Worm (Caenorhabditis elegans): ENCODE data around the gene F47B8.5.

The F47B8.5 gene

DNA sequence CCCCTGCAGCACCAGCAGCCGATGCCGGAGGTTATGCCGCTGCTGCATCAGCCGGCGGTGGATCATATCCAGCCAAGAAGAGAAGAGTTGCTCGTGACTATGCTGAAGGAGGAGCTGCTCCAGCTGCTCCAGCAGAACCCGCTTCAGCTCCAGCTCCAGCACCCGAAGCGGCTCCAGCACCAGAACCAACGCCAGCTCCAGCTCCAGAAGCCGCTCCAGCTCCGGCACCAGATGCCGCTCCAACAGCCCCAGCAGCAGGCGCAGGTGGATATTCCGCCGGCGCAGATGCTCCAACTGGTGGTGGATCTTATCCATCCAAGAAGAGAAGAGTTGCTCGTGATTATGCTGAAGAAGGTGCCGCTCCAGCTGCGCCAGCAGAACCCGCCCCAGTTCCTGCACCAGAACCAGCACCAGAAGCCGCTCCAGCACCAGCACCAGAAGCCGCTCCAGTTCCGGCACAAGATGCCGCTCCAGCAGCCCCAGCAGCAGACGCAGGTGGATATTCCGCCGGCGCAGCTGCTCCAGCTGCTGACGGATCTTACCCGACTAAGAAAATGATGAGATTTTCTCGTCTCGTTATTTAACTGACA, 6.9 kb downstream of the F47B8.5 start (continued):
- TF ChIP-seq ceh-28 (tag; optimal IDR thresholded peaks at IDR 0.05) (no peak), lin-1 (GFP tag; IDR thresholded peaks at IDR 0.05) (no peak), dmd-8 (GFP tag; IDR thresholded peaks at IDR 0.05) (0 out of 2 replicates have a peak, but pooled peaks have one; percentile 33), mep-1 (tag; optimal IDR thresholded peaks at IDR 0.05) (no peak), set-16 (GFP tag; IDR thresholded peaks at IDR 0.05) (peak; percentile 99), fos-1 (tag; optimal IDR thresholded peaks at IDR 0.05) (no peak), lim-7 (GFP tag; IDR thresholded peaks at IDR 0.05) (0 out of 2 replicates have a peak, but pooled peaks have one; percentile 55), dpl-1 (GFP tag; optimal IDR thresholded peaks at IDR 0.05) (no peak), nhr-102 (tag; optimal IDR thresholded peaks at IDR 0.05) (no peak)

DNA sequence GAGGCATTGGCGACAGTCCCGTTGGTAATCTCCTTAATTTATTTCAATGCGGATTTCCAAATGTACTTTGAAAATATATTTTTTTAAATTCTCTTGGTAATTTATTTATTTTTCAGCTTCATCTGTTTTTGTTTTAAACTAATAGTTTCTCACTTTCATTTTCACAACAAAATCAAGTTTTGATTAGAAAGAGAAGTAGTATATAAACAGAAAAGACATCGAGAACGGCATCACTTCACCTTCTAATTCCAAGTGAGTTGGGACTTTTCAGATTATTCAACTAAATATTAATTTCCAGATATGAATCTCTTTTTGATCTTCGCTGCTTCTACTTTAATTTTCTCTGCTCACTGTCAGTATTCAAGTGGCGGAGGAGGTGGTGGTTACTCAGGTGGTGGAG, 7.4 kb downstream of the F47B8.5 start, which contains the start of gene F47B8.14:
Gene F47B8.14 (plus strand): TSS at position 301 of the 400 bp plus-strand sequence.
- no peak for TF ChIP-seq unc-130 (GFP tag; optimal IDR thresholded peaks at IDR 0.05)
- no peak for TF ChIP-seq nhr-10 (tag; optimal IDR thresholded peaks at IDR 0.05)
- no peak for TF ChIP-seq D1046.2 (GFP tag; IDR thresholded peaks at IDR 0.05)
- no peak for TF ChIP-seq F49E8.2 (tag; optimal IDR thresholded peaks at IDR 0.05; ENCODE audit: borderline replicate concordance)
- TF ChIP-seq saeg-2 (GFP tag; IDR thresholded peaks at IDR 0.05), result no peak
- TF ChIP-seq dmd-6 (GFP tag; IDR thresholded peaks at IDR 0.05), result no peak
- TF ChIP-seq dve-1 (tag; optimal IDR thresholded peaks at IDR 0.05; ENCODE audit: insufficient read depth), result no peak
- TF ChIP-seq egl-43 (GFP tag; IDR thresholded peaks at IDR 0.05), result no peak

DNA sequence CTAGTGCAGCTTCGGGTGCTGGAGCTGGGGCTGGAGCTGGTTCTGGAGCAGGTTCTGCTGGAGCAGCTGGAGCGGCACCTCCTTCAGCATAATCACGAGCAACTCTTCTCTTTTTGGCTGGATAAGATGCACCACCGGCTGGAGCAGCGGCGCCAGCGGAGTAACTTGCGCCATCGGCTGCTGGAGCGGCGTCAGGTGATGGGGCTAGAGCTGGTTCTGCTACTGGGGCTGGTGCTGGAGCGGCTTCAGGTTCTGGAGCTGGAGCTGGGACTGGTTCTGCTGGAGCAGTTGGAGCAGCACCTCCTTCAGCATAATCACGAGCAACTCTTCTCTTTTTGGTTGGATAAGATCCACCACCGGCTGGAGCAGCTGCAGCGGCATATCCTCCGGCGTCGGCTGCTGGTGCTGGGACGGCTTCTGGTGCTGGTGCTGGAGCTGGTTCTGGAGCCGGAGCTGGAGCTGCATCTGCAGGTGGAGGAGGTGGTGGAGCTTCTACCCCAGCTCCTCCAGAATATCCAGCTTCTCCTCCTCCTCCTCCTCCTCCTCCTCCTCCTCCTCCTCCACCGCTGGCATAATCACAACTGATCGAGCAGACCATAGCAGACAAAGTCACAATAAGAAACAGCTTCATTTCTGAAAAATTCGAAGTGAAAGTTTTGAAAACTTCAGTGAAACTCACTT, 8.4 kb downstream of the F47B8.5 start, which contains the start of gene F47B8.13:
Gene F47B8.13 (minus strand): TSS at position 631 of the 681 bp plus-strand sequence.
- TF ChIP-seq D1046.2 (GFP tag; IDR thresholded peaks at IDR 0.05) (0 out of 2 replicates have a peak, but pooled peaks have one; percentile 4), set-16 (GFP tag; IDR thresholded peaks at IDR 0.05) (peak; percentile 96), aha-1 (tag) (peak; percentile 21), Y105C5A.15 (GFP tag; IDR thresholded peaks at IDR 0.05) (no peak)

DNA sequence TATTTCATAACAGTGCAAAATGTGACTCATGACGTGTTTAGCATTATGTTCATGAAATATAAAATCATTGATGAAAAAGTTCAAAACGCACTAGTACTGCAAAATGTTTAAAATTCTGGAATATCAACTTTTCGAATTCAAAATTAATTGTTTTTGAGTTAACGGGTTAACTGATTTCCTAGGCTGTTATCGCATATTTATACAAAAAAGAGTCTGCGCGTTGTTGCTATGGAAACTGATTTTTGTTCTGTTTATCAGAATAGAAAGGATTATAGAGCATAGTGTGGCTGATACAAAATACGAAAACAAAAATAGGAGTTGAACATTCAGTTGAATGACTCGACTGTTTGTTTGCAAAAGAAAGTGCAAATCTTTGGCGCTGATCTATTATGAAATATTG, 10.1 kb downstream of the F47B8.5 start:
- TF ChIP-seq lir-3 (tag; optimal IDR thresholded peaks at IDR 0.05) (no peak), nhr-11 (tag; optimal IDR thresholded peaks at IDR 0.05) (peak; percentile 29)

DNA sequence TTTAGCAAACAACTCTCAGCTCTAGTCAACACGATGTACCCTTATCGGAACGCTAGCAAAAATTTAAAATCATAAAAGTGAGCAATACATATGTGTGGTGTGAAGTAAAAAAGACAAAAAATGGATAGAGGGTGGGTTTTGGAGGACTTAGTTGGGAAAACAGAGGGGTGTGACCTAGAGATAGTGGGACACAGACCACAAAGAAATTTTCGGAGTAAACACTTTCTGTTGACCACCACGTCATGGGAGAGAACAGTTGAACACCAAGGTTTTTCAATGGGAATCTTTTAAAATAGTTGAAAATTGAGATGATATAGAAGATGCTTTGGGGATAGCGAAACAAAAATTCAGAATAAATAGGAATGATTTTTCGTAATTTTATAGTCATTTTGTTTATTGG, 10.5 kb downstream of the F47B8.5 start:
- TF ChIP-seq zfp-3 (GFP tag; conservative IDR thresholded peaks at IDR 0.05), result no peak
- TF ChIP-seq fos-1 (tag; optimal IDR thresholded peaks at IDR 0.05), result no peak
- no peak for TF ChIP-seq ztf-11 (tag; optimal IDR thresholded peaks at IDR 0.05)
- no peak for TF ChIP-seq egl-27 (tag; optimal IDR thresholded peaks at IDR 0.05)
- TF ChIP-seq jun-1 (tag; optimal IDR thresholded peaks at IDR 0.05), result no peak
- TF ChIP-seq lir-3 (tag; optimal IDR thresholded peaks at IDR 0.05), result no peak
- no peak for TF ChIP-seq php-3 (GFP tag; IDR thresholded peaks at IDR 0.05)
- no peak for TF ChIP-seq nhr-6 (tag; optimal IDR thresholded peaks at IDR 0.05)
- no peak for TF ChIP-seq hlh-11 (tag; optimal IDR thresholded peaks at IDR 0.05)
- peak; percentile 20 for TF ChIP-seq nhr-28 (tag; optimal IDR thresholded peaks at IDR 0.05)
- TF ChIP-seq nhr-25 (tag; optimal IDR thresholded peaks at IDR 0.05; ENCODE audit: borderline replicate concordance, insufficient read depth), result no peak
- TF ChIP-seq Y75B8A.6 (GFP tag; IDR thresholded peaks at IDR 0.05), result no peak
- no peak for TF ChIP-seq lin-1 (GFP tag; IDR thresholded peaks at IDR 0.05)
- TF ChIP-seq F49E8.2 (tag; optimal IDR thresholded peaks at IDR 0.05; ENCODE audit: borderline replicate concordance), result no peak
- TF ChIP-seq hlh-30 (tag; optimal IDR thresholded peaks at IDR 0.05; ENCODE audit: insufficient read depth), result peak; percentile 47
- no peak for TF ChIP-seq snpc-4 (tag; optimal IDR thresholded peaks at IDR 0.05)
- TF ChIP-seq mdt-29 (GFP tag; IDR thresholded peaks at IDR 0.05), result no peak

All from whole organism, L4 larva.